Fruit fly (Drosophila melanogaster): ENCODE results near the gene Cpsf6.
A peak's percentile ranks its signal among the peaks of the same experiment; 100 is the strongest.

Cpsf6 gene

DNA sequence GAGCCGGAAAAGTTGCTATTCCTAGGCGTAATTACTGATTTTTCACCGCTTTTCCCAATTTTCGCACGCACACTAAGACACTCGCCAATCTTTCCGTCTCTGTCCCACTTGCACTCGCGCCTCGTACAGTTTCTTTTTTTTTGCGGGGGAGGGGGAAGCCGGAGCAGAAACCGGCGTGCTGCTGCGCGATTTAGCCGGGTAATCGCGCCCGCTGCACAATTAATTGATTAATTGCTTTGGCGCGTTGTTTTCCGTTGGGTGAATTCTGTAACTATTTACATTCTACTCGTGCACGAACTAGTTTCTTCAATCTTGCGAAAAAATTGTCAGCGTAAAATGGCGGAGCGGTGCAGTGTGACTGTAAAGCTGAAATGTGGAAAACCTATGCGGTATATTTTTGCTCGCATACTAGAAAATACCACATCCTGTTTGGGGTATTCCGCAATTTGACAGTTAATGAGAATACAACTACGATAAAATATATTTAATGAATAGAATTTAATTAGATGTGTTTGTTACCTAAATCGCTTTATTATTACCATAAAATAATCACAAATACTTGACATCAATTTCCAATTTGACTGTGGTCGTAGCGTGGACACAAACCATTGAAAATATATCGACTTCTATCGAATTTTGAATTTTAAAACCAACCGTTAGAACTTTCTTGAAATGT is at the start of gene Cpsf6:
Gene Cpsf6, minus strand, starts transcription at position 362 of the 676 bp plus-strand sequence.
- TF ChIP-seq CG17801 (GFP tag; optimal IDR thresholded peaks at IDR 0.05; ENCODE audit: partially characterized antibody), result peak; percentile 3

DNA sequence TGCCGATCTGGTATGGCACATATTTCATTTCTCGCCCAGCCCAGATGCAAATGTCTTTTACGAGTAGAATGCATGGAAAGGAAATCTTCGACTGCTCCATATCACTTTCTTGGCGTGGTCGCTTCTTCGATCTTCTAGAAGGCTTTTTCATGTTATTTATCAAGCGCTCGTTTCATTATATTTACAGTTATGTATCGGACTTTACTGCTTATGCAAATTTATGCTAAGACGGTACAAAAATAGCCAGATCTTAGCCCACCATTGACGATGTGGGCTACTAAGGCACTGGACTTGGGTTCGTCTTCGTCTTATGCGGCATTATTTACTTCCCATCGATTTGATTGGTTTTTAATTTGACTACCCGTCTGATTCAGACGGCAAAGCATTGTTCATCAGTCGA is 48.0 kb upstream of the Cpsf6 start:
- no peak for TF ChIP-seq CG17801 (GFP tag; optimal IDR thresholded peaks at IDR 0.05; ENCODE audit: partially characterized antibody)

DNA sequence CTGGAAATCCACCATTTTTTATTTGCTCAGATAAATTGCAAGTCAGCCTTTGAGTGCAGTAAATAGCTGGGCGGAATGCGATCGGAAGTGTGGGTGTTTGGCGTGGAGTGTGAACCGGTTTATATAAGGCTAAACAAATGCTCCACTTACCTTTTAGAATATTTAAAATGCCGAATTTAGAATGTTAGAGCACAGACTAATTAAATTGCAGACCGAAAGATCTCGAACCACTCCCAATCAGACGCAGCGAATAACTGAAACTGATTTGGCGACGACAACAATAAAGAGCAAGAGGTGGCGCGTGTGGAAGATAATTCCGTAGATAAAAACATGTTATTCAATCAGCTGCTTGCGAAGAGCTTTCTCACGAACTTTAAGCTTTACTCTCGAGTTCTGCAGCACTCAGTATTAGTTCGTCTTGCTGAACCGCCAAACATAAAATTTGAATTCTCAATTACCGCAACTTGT is 45.4 kb upstream of the Cpsf6 start, which contains the start of gene Idh:
Gene Idh, minus strand, starts transcription at position 264 of the 468 bp plus-strand sequence.
- peak; percentile 81 for TF ChIP-seq CG17801 (GFP tag; optimal IDR thresholded peaks at IDR 0.05; ENCODE audit: partially characterized antibody)

DNA sequence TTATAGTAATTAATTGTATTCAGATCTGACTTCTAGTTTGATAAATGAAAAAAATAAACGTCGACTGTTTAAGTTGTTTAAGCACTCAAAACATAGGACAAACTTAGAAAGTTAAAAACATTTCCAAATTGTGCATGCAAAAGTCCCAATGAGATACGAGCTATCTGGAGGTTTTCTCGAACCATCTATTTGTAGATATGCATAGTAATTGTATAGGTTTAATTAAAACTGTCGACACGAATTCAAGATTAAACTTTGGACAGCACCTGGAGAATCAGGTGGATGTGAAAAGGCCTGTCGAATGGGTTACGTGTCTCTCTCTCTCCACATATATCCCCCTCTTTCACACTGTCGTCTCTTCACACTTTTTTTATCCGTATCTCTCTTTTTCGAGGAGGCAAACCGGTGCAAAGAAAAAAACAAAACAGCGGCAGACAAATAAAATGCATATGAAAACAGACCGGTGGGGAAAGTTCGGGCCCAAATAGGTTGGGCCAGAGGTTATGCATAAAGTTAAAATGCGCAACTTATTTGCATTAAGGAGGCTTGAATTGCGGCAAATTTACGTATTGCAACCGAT is 44.9 kb upstream of the Cpsf6 start:
- no peak for TF ChIP-seq CG17801 (GFP tag; optimal IDR thresholded peaks at IDR 0.05; ENCODE audit: partially characterized antibody)

DNA sequence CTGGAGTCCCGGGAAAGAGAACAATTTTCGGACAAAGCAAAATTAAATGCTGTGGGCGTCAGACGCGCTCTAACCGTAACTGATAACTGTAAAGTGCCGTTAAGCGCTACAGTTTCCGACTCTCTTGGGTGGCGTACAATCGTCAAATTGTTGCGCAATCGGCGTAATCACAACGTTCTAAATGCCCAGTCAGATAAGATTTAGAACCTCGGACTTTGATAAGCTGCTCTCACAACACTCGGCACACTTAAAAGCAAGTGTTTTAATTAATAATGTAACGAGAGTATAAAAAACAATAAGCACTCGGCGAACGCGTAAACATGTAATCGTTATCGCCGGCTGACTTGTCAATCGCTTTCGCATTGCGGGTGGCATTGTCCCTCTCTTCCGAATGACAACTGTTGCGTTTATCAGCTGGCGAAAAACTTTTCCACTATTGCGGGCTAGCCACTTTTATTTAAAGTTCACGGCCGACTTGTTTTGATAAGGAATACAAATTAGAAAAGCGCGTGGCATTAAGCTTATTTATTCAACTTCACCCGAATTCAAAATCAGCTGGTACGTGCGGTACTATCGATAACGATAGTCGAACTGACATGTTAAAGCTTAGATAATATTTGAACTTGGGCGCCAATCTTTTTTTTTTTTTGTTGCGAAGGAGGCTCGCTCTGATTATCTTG is 43.6 kb upstream of the Cpsf6 start:
- TF ChIP-seq CG17801 (GFP tag; optimal IDR thresholded peaks at IDR 0.05; ENCODE audit: partially characterized antibody), result no peak

DNA sequence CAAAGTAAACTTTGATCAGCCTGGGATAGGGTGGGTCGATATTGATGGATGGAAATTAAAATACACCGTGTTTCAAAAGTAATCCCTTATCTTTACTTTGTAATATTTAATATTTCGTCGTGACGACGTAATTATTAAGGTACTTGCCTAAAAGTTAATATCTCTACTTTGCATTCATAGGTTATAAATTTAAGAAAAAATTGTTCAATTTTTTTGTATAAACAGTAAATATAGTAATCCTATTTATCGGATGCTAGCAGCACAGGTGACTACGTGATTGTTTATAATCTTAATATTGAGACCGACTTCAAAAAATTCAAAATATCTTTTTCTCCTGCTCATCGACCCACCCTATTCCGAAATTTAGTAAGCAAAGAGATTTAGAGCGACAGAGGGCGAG is 42.8 kb upstream of the Cpsf6 start:
- peak; percentile 10 for TF ChIP-seq CG17801 (GFP tag; optimal IDR thresholded peaks at IDR 0.05; ENCODE audit: partially characterized antibody)

DNA sequence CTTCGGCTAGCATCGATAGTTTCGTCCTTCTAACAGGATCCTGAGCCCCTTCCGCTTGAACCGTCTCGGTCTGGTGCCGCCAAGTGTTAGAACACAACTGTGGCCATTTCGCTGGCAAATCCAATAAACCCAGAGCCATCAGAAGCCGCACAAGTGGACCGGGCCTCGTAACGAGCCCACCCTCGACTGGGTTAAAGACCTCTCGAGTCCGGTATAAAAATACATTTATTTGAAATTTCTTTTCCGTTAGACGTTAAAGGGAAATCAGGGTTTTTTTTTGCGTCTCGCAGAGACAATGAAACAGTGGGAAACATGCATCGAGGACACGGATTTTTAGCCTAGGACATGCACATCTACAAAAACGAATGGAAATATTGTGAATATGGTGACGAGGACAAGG is 40.9 kb upstream of the Cpsf6 start, which contains the start of gene Culd:
Gene Culd, minus strand, starts transcription at position 101 of the 400 bp plus-strand sequence.
- no peak for TF ChIP-seq CG17801 (GFP tag; optimal IDR thresholded peaks at IDR 0.05; ENCODE audit: partially characterized antibody)

DNA sequence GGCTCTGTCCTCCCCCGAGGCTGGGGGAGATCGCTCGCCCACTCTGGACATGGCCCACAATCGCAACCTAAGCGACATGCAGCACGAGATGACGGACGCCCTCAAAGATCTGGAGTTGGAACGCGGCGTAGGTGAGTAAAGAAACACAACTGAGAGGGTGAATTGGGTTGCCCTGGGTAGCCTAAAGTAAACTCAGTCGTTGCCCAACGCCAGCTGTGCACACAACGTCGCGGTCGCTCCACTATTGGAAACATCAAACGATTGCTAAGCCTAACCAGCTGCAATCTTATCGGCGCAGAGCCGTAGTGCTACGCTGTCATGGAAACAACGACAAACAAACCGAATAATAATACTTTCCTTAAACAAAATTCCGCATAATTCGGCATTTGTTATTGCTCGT is 32.0 kb upstream of the Cpsf6 start:
- TF ChIP-seq CG17801 (GFP tag; optimal IDR thresholded peaks at IDR 0.05; ENCODE audit: partially characterized antibody), result no peak

DNA sequence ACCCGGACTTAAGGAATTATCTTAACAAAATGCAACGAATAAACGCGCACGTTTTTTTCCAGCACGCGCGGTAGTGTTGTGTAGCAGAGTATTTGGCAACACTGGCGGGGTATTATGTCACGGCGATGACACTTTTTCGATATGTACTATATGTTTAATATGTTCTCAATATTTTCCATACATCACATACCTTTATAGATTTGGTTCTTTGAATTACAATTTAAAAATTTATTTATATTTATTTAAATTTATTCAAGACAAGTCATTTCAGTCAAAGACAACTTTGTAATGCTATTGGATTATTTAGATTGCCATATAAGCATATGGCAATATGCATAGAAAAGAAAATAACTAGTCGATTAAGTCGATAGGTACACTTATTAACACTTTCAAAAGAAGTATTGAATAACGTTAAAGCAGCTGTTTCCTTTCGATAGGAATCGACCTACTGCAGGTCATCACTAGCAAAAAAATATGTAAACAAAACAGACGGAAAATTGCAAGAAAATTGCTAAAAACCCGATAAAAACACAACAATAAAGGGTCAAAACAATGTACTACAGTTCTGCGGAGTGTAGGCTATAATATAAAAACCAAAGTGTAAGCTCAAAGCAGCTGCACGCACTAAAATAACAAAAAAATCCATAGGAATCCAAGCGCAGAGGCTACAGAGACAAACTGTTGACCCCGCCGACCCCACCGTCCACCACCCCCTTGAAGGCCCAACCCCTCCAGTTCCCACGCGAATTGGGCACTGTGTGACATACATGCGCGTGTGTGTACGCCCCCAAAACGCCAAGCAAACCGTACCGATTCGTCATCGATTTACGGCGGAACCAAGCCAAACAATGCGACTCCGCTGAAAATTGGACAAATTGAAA is 31.0 kb upstream of the Cpsf6 start, which contains the start of the genes CG7182 and GAPcenA:
Gene CG7182, minus strand, starts transcription at position 283 of the 881 bp plus-strand sequence.
Gene GAPcenA, plus strand, starts transcription at position 462 of the 881 bp plus-strand sequence.
- TF ChIP-seq CG17801 (GFP tag; optimal IDR thresholded peaks at IDR 0.05; ENCODE audit: partially characterized antibody), result peak; percentile 82

DNA sequence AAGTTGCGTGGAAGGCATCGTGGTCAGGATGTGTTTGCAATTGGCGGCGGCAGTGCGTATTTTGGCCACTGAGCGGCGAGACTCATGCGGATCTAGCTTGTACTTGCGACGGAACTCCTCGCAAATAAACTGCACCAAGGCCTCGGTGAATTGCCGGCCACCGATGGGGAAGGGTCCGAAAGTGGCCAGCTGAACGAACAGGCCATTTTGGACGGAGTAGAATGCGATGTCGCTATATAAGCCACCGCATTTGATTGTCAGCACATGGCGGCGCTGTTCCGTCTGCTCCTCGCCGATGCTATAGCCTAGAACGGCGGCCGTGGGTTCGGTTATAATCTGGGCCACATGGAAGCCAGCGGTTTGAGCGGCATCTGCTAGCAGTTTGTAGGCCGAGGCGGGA is 29.9 kb upstream of the Cpsf6 start:
- no peak for TF ChIP-seq CG17801 (GFP tag; optimal IDR thresholded peaks at IDR 0.05; ENCODE audit: partially characterized antibody)

DNA sequence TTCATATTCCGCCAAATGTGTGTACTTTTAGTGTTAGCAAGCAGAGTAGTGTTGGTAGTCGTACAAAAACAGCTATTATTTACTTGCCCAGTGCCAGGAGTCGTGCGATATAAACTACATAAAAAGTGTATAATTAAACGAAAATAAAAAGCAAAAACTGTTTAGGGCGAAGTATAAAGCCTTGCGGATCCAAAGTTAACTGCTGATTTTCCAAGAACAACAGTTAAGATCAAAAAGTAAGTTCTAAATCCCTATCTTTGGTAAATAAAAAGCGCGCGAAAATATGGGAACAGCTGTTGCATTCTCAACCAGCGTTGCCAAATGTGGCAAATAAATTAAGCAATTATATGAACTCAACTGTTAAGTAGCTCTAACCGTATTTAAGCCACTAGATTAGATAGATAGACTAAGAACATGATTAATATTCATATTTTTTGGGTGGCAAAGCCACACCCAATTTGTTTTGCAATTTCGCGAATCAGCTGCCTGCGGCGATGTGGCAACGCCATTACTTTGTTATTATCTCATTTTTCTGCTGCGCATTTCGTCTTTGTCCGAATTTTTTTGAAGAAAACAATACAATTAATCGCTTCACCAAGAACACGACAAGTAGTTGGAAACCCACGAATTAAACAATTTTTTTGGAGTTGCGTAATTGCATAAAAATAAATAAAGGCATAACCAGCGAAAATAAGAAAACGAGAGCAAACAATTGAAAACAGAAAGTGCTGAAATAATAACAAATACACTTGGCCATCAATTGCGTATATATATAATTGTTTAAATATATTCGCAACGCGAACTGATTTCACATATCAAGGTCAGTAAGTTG is 25.2 kb upstream of the Cpsf6 start, which contains the start of the genes Prim1 and CG7083:
Gene Prim1, plus strand, starts transcription at position 51 of the 832 bp plus-strand sequence.
Gene CG7083, plus strand, starts transcription at position 522 of the 832 bp plus-strand sequence.
- peak; percentile 52 for TF ChIP-seq CG17801 (GFP tag; optimal IDR thresholded peaks at IDR 0.05; ENCODE audit: partially characterized antibody)

DNA sequence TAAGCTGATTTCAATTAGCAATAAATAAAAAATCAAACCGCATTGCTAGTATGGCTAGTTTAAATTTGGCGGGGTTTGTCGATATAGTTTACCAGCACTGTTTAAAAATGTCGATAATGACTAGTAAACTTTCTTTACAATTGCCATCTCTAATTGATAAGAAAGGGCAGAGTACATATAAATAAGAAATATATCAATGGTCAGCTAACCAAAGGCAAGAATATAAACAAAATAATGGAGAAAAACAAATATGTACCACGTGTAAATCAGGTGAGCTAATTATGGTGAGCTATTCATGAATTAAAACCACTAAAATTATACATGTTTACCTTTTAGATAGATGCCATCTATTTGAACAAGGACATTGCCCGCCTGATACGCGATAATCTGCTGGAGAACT is 23.6 kb upstream of the Cpsf6 start, which contains the start of gene Pex2:
Gene Pex2, plus strand, starts transcription at position 131 of the 400 bp plus-strand sequence.
- peak; percentile 56 for TF ChIP-seq CG17801 (GFP tag; optimal IDR thresholded peaks at IDR 0.05; ENCODE audit: partially characterized antibody)

DNA sequence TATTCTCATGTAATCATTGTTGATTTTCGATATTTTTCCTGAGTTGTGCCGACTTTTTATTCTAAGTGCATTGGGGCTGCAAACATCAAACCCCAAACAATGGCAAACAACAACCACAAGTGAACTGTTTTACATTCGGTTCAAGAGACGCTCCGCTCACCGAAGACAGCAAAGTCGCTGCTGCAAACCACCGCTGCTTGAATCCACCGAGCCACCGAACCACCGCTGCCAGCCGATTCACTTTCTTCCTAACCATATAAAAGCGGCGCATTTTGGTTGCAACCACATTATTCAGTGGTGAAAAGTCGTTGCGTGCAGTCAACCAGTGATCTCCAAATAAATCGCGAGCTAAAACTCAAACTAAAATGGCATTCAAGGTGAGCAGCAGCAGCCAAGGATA is 21.1 kb upstream of the Cpsf6 start, which contains the start of gene Cpr66Cb:
Gene Cpr66Cb, plus strand, starts transcription at position 301 of the 400 bp plus-strand sequence.
- no peak for TF ChIP-seq CG17801 (GFP tag; optimal IDR thresholded peaks at IDR 0.05; ENCODE audit: partially characterized antibody)
